Worm (Caenorhabditis elegans): ENCODE measurements around the gene W01A11.1.

W01A11.1 gene

ce11 chrV:6495353-6495752, 3.7 kb upstream of the W01A11.1 start:
- TF ChIP-seq unc-62 (GFP tag; optimal IDR thresholded peaks at IDR 0.05) = no peak

DNA sequence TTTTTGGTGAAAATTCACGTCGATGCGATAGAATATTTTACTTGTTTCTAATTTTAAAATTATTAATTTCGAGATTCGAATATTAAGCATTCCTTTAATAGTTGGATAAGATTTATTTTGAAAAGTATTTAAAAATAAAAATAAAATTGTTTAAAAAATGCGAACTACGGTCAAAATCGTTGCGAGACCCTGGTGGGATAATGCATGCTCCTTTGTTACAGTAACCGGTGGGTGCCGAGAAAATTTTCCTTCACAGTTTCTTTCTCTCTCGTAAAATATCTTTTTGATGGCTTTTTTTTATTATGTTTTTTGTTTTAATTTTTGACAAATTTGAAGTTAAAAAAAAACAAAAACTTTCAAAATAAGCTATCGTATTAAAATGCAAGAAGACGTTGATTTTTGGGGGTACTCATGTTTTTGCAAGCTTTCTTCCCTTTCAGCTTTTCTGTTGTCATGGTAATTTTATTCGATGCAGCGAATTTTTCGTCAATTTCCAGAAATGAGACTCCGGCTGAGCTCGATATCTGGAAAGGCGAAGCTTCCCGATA, 2.3 kb upstream of the W01A11.1 start, which contains the start of gene dgtr-1:
dgtr-1 (plus strand) TSS at position 498 of the 548 bp plus-strand sequence.
- no peak for TF ChIP-seq unc-62 (GFP tag; optimal IDR thresholded peaks at IDR 0.05)

ce11 chrV:6498441-6498840, 583 bp upstream of the W01A11.1 start:
- no peak for TF ChIP-seq unc-62 (GFP tag; optimal IDR thresholded peaks at IDR 0.05)

DNA sequence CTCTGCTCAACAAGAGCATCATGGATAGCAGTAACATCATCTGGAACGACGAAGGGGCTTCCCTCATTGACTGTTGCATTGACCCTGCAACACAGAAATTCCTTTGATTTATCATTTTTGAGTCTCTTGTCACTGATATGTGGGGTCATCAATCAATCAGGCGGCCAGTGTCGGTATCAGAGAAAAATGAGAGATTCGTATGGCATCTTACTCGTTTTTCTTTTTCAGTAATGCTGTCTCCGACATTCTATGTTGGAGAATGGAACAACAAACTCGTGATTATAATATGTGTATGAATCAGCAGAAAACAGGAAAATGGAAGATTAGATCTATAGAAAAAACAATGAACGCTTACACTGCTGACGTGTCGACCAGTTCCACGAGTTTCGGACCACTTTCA, 4.1 kb downstream of the W01A11.1 start:
- no peak for TF ChIP-seq unc-62 (GFP tag; optimal IDR thresholded peaks at IDR 0.05)

DNA sequence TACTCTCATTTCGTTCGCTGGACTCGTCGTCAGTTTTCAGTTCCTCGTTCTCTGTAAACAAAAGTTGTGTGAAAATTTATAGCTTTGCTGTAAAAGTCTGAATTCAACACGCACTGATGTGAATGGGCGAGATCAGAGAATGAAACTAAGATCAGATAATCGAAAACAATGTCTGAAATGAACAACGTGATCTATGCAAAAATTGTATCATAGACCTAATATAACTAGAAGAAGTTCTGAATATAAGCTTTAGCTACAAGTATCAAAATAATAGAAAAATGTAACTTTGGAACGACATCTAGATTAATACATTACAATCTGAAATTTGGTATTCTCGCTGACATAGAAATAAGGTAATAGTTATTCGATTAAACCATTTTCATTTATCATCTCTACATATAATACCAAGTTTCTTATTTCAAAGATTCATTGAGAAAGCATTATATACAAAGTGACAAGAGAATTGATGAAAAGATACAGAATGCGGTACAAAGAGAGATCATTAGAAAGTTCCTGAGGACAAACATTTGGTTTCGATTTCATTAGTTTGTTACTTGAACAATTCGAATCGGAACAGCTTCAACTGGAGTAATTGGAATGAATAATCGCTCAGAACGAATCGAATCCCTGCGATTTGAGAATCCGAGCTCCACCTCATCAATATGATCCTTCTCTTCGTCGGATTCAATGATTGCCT, 5.3 kb downstream of the W01A11.1 start, which contains the start of gene moc-2:
moc-2 (minus strand) TSS at position 51 of the 697 bp plus-strand sequence.
- no peak for TF ChIP-seq unc-62 (GFP tag; optimal IDR thresholded peaks at IDR 0.05)

DNA sequence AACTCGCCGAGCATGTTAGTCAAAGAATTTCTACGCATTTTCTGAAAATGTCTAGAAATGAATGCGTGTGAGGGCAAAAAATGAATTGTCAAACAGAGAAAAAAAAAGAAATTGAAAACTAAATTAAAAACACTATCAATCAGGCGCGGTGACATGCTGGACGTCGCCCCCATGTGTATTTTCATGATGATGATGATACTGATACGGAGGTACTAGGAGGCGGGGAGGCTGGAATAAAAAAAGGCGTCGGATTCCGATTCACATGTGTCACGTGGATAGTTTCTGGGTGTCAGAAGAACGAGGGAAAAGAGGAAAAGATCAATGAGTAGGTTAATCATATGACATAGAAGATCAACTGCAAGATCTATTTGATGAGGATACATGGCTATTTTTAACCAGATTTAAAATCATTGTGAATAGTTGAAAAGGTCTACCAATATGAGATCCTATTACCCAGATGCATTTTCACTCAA, 6.4 kb downstream of the W01A11.1 start, which contains the start of gene W01A11.7:
W01A11.7 (minus strand) TSS at position 51 of the 473 bp plus-strand sequence.
- no peak for TF ChIP-seq unc-62 (GFP tag; optimal IDR thresholded peaks at IDR 0.05)

ce11 chrV:6506238-6506956, 7.4 kb downstream of the W01A11.1 start:
- TF ChIP-seq unc-62 (GFP tag; optimal IDR thresholded peaks at IDR 0.05) = no peak

DNA sequence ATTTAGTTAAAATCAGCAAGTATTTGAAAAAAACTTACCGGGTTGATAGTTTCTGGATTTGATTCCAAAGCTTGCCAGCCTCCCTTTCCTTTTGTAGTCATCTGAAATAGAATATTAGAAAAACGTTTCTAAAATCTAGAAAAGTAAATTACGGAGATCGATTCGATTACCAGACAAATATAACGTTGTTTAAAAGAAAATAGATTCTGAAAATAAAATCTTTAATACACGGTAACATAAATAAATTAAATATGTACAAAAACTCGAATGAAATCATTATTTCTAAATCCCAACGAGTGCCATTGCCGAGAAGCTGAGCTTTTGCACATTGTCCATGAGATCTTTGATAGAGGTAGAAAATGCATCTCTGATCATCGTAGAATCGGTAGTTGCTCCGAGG, 9.7 kb downstream of the W01A11.1 start, which contains the start of gene ubh-3:
ubh-3 (minus strand) TSS at position 101 of the 400 bp plus-strand sequence.
- no peak for TF ChIP-seq unc-62 (GFP tag; optimal IDR thresholded peaks at IDR 0.05)

ce11 chrV:6509717-6510116, 10.7 kb downstream of the W01A11.1 start, which contains the start of gene ubh-2:
Gene ubh-2 (minus strand): TSS chrV:6509817.
- TF ChIP-seq unc-62 (GFP tag; optimal IDR thresholded peaks at IDR 0.05) = no peak

DNA sequence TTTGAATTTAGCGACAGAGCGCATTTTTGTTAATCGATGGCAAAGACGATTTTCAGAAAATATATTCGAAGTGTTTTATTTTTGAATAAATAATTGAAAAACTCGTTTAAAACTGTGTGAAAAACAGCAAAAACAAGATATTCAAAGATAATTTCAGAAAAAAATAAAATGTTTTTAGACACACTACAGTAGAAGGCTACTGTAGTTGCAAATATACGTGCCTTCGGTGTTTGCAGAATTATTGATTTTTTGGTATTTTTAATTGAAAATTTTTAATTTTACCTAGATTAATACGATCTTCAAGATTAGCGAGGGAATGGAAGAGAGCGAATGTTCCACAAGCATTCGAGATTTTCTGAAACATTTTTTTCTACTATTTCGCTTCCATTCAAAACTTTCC, 11.6 kb downstream of the W01A11.1 start:
- TF ChIP-seq unc-62 (GFP tag; optimal IDR thresholded peaks at IDR 0.05) = no peak

DNA sequence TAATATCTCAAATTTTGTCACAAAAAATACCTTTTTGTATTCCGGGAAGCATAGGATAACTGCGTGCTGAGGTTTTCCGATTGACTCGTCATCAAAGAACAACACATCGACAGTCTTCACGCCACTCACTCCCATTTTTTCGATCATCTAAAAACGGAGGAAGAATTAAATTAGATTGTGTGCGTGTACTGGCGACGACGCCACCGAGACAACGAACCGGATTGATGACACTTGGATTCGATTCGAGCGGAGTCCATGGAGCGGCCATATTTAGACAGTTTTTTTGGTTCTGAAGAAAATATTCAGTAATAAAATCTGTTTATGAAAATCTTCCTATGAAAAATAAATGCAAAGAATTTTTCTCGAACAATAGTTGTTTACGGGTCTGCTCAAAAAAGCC, 12.1 kb downstream of the W01A11.1 start, which contains the start of gene ubh-1:
ubh-1 (minus strand) TSS at position 289 of the 400 bp plus-strand sequence.
- TF ChIP-seq unc-62 (GFP tag; optimal IDR thresholded peaks at IDR 0.05) = no peak

DNA sequence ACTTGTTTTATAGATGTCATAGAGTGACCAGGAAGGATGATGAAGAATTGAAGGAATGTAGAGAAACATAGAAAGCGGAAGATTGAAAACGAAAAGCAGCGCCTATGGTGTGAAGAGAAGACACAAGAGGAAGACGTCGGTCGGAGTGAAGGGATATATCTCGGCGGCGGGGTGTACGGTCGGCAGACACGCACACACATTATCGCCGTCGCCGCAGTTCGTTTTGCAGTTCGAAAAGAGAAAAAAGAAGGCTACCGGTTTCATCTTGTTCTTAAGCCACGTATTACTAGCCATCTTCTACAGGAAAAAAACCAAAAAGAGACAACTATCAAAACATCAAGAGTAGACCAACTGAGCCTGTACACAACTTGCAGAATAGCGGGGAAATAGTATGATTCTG, 14.3 kb downstream of the W01A11.1 start:
- TF ChIP-seq unc-62 (GFP tag; optimal IDR thresholded peaks at IDR 0.05) = no peak

- TF ChIP-seq unc-62 (GFP tag; optimal IDR thresholded peaks at IDR 0.05) = no peak
Observed at ce11 chrV:6513786-6514430, 14.9 kb downstream of the W01A11.1 start.

- no peak for TF ChIP-seq unc-62 (GFP tag; optimal IDR thresholded peaks at IDR 0.05)
Observed at ce11 chrV:6514887-6515324, 15.9 kb downstream of the W01A11.1 start, which contains the start of gene dpy-11. Gene dpy-11 (minus strand): TSS chrV:6515240.

DNA sequence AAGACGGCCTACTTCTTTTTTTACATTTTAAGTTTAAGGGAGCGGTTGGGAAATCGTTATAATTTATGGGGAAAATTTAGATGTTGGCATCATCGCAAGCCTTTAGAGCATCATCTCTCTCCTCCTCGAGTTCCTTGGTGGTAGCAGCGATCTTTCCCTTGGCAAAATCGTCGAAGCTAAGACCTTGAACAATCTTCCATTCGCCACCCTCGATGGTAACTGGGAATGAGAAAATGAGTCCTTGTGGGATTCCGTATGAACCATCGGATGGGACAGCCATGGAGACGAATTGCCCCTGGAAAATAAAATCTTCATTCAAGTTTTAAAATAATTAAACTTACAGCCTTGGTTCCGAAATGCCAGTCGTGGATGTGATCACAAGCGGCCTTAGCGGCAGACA, 16.3 kb downstream of the W01A11.1 start:
- no peak for TF ChIP-seq unc-62 (GFP tag; optimal IDR thresholded peaks at IDR 0.05)
